Worm (Caenorhabditis elegans) whole organism, mixed stage, embryonic: ENCODE data around the gene ptp-5.2.

Experiments used
- ces-1 ChIP-seq: fragments of 150-350 bp; optimal IDR thresholded peaks from 2 replicates; lab custom pipeline; 2014; ENCODE audit warnings: missing biosample characterization, missing genetic modification reagents, missing genetic modification characterization
- elt-3 ChIP-seq: fragments of 150-350 bp; optimal IDR thresholded peaks from 2 replicates; lab custom pipeline; 2014; ENCODE audit warnings: missing biosample characterization, missing genetic modification characterization
- lin-13 ChIP-seq: fragments of 150-350 bp; optimal IDR thresholded peaks from 2 replicates; lab custom pipeline; 2014; ENCODE audit warnings: missing biosample characterization, missing genetic modification characterization
- nhr-237 ChIP-seq: fragments of 150-350 bp; optimal IDR thresholded peaks from 2 replicates; lab custom pipeline; 2014; ENCODE audit warnings: missing biosample characterization, missing genetic modification characterization
- nhr-28 ChIP-seq: fragments of 150-350 bp; optimal IDR thresholded peaks from 2 replicates; lab custom pipeline; 2014; ENCODE audit warnings: missing biosample characterization, missing genetic modification characterization
- snpc-4 ChIP-seq: fragments of 150-350 bp; optimal IDR thresholded peaks from 2 replicates; lab custom pipeline; 2014; ENCODE audit warnings: missing biosample characterization, missing genetic modification characterization
- sptf-1 ChIP-seq: sonication (generic microtip); optimal IDR thresholded peaks from 2 replicates; lab custom pipeline; 2017; ENCODE audit warnings: mild to moderate bottlenecking, missing genetic modification characterization, moderate library complexity, missing compliant biosample characterization
- tbx-8 ChIP-seq: fragments of 200-800 bp; sonication (Bioruptor generic); optimal IDR thresholded peaks from 2 replicates; lab custom pipeline; 2018; ENCODE audit warnings: mild to moderate bottlenecking, missing genetic modification characterization, moderate library complexity, missing compliant biosample characterization
- unc-120 ChIP-seq: sonication (generic microtip); optimal IDR thresholded peaks from 2 replicates; lab custom pipeline; 2017; ENCODE audit warnings: missing genetic modification characterization, missing compliant biosample characterization; ENCODE audit not compliant: poor library complexity, severe bottlenecking
- unc-62 ChIP-seq: fragments of 150-350 bp; optimal IDR thresholded peaks from 2 replicates; lab custom pipeline; 2014; ENCODE audit warnings: missing biosample characterization, missing genetic modification reagents, missing genetic modification characterization

DNA sequence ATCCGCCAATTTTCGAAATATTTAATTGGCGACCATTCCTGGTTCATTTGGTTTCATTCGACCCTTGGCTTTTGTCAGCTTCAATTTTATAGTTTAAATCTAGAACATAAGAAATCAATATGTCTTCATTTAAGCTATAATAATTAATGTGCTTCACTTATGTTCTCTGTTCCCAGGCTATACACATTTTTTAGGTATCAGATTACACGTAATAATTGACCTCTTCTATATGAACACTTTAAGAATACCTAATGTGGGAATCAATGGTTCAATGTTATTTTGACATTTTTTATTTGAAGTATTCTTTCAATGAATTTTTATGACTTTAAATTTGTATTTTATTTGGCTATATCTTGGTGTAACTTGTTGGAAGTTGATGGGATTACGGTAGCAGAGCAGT is 51.5 kb downstream of the ptp-5.2 start, which contains the start of gene lgc-7:
- TF ChIP-seq sptf-1 (tag; lab: Kevin White, UChicago) (no peak), nhr-28 (tag; lab: Kevin White, UChicago) (no peak), snpc-4 (no peak), unc-120 (no peak), elt-3 (tag; lab: Kevin White, UChicago) (no peak), ces-1 (GFP tag; lab: Kevin White, UChicago) (no peak), nhr-237 (no peak), lin-13 (tag; lab: Kevin White, UChicago) (no peak), unc-62 (GFP tag; lab: Kevin White, UChicago) (no peak), tbx-8 (GFP tag; lab: Kevin White, UChicago) (no peak)
